Worm (Caenorhabditis elegans) whole organism, L3 larva: ENCODE results near the gene Y38C1BA.4.

Experiments used
- ama-1 ChIP-seq: fragments of 150-350 bp; optimal IDR thresholded peaks from 2 replicates; lab custom pipeline; 2018
- ceh-28 ChIP-seq: fragments of 150-350 bp; optimal IDR thresholded peaks from 2 replicates; lab custom pipeline; 2014; ENCODE audit warnings: missing biosample characterization, missing genetic modification reagents, missing genetic modification characterization
- ceh-82 ChIP-seq: fragments of 150-350 bp; optimal IDR thresholded peaks from 2 replicates; lab custom pipeline; 2014; ENCODE audit warnings: missing biosample characterization, missing genetic modification characterization
- elt-3 ChIP-seq, 3 experiments: fragments of 150-350 bp in 1 of 3; sonication (generic microtip) in 2 of 3; optimal IDR thresholded peaks; 2 replicates in 2 of 3; 4 replicates in 1 of 3; lab custom pipeline; 2014 to 2017; ENCODE audit warnings: missing biosample characterization in 3 of 3, missing genetic modification characterization in 3 of 3
- jun-1 ChIP-seq: fragments of 150-350 bp; optimal IDR thresholded peaks from 2 replicates; lab custom pipeline; 2014; ENCODE audit warnings: missing biosample characterization, missing genetic modification reagents, missing genetic modification characterization
- nfya-1 ChIP-seq: sonication (generic microtip); optimal IDR thresholded peaks from 2 replicates; lab custom pipeline; 2017; ENCODE audit warnings: missing genetic modification characterization, mild to moderate bottlenecking, missing compliant biosample characterization, antibody characterized with exemption, moderate library complexity; ENCODE audit not compliant: insufficient read depth
- nhr-12 ChIP-seq: fragments of 150-350 bp; optimal IDR thresholded peaks from 2 replicates; lab custom pipeline; 2014; ENCODE audit warnings: missing biosample characterization, missing genetic modification characterization
- nhr-237 ChIP-seq: fragments of 150-350 bp; optimal IDR thresholded peaks from 2 replicates; lab custom pipeline; 2014; ENCODE audit warnings: missing biosample characterization, missing genetic modification characterization
- pha-4 ChIP-seq: fragments of 150-350 bp; optimal IDR thresholded peaks from 2 replicates; lab custom pipeline; 2014; ENCODE audit warnings: missing biosample characterization, missing genetic modification reagents, missing genetic modification characterization
- unc-39 ChIP-seq: sonication (generic microtip); optimal IDR thresholded peaks from 4 replicates; lab custom pipeline; 2017; ENCODE audit warnings: missing biosample characterization, missing genetic modification characterization
- unc-62 ChIP-seq: fragments of 150-350 bp; sonication (generic microtip); optimal IDR thresholded peaks from 4 replicates; lab custom pipeline; 2014; ENCODE audit warnings: missing biosample characterization, missing genetic modification reagents, missing genetic modification characterization
- ztf-4 ChIP-seq: fragments of 150-350 bp; optimal IDR thresholded peaks from 2 replicates; lab custom pipeline; 2014; ENCODE audit warnings: missing biosample characterization, missing genetic modification characterization

DNA sequence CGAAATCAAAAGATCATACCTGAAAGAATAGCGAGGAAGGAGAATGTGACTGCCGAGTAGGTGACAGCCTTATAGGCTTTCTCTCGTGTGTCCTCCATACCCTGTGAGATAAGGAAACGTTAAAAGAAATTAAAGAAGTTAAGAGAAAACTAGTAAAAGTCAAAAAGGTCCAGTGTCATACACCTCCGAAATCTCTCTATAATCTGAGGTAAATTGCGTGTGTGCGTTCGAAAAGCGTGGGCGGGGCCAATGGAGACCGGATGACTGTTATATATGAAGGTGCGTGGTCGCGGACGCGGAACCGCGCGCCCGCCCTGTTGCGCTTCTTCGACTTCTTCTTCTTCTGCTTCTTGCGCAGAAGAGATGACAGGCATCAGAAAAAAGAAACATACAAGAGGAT, 1.5 kb upstream of the Y38C1BA.4 start, which contains the start of gene col-109:
- TF ChIP-seq nfya-1 (tag; lab: Kevin White, UChicago) = no peak
- TF ChIP-seq ztf-4 (tag; lab: Kevin White, UChicago) = no peak
- TF ChIP-seq jun-1 (tag; lab: Kevin White, UChicago) = no peak
- TF ChIP-seq ceh-82 (tag; lab: Kevin White, UChicago) = no peak
- no peak for TF ChIP-seq nhr-12 (tag; lab: Kevin White, UChicago)
- TF ChIP-seq unc-62 (GFP tag; lab: Kevin White, UChicago) = no peak
- TF ChIP-seq unc-39 (tag; lab: Kevin White, UChicago) = no peak
- no peak for TF ChIP-seq ama-1 (lab: Kevin White, UChicago)
- TF ChIP-seq ceh-28 = no peak
- TF ChIP-seq pha-4 = no peak
- no peak for TF ChIP-seq elt-3 (tag; optimal IDR thresholded peaks at IDR 0.05; lab: Kevin White, UChicago)
- no peak for TF ChIP-seq nhr-237 (tag; lab: Kevin White, UChicago)
